Worm (Caenorhabditis elegans): ENCODE data around the gene F48A11.4.

Gene F48A11.4

DNA sequence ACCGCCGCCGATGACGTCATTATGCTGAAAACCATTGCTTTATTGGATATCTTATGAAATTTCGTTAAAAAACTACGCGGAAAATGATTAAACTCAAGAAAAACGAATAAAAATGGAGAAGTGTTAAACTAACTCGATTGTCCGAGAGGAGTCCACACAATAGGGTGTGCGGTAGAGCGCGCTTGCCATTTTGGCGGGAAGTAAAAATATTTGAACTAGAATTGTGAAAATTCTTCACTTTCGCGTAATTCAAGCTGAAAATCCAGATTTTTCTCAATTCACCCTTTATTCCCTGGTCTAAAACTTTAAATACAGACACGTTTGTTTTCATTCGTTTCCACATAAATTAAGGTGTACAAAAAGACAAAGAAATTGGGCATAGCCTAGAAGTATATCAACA, at the start of gene F48A11.4:
Gene F48A11.4 (minus strand): TSS at position 24 of the 400 bp plus-strand sequence.
- TF ChIP-seq lsy-2 (tag; optimal IDR thresholded peaks at IDR 0.05) = peak; percentile 90 to 95
- TF ChIP-seq aly-2 (tag; optimal IDR thresholded peaks at IDR 0.05) = no peak
- peak; percentile 89 for TF ChIP-seq ama-1 (optimal IDR thresholded peaks at IDR 0.05)
- TF ChIP-seq mbf-1 (tag; optimal IDR thresholded peaks at IDR 0.05) = peak; percentile 11
- peak; percentile 34 for TF ChIP-seq ZK546.5 (tag; optimal IDR thresholded peaks at IDR 0.05)
- TF ChIP-seq unc-39 (tag; optimal IDR thresholded peaks at IDR 0.05) = no peak
- peak; percentile 92 for TF ChIP-seq nhr-129 (tag; optimal IDR thresholded peaks at IDR 0.05)
- TF ChIP-seq lin-39 (tag; optimal IDR thresholded peaks at IDR 0.05) = no peak
- TF ChIP-seq nhr-6 (tag; optimal IDR thresholded peaks at IDR 0.05) = peak; percentile 93
- no peak for TF ChIP-seq alr-1 (tag; optimal IDR thresholded peaks at IDR 0.05)
- no peak for TF ChIP-seq elt-3 (tag; optimal IDR thresholded peaks at IDR 0.05)
- peak; percentile 83 for TF ChIP-seq ceh-16 (tag; optimal IDR thresholded peaks at IDR 0.05)
- TF ChIP-seq nhr-23 (tag; optimal IDR thresholded peaks at IDR 0.05) = no peak
- TF ChIP-seq nhr-237 (tag; optimal IDR thresholded peaks at IDR 0.05) = peak; percentile 64
- no peak for TF ChIP-seq unc-62 (GFP tag; optimal IDR thresholded peaks at IDR 0.05)
- TF ChIP-seq nhr-25 (tag; optimal IDR thresholded peaks at IDR 0.05) = peak; percentile 96
- peak; percentile 61 for TF ChIP-seq zag-1 (tag; optimal IDR thresholded peaks at IDR 0.05)
- peak; percentile 100 for TF ChIP-seq gmeb-1 (tag; optimal IDR thresholded peaks at IDR 0.05)
- TF ChIP-seq sem-4 (tag; optimal IDR thresholded peaks at IDR 0.05) = peak; percentile 91
- no peak for TF ChIP-seq elt-1 (tag; optimal IDR thresholded peaks at IDR 0.05)
- peak; percentile 75 for TF ChIP-seq fos-1 (tag; optimal IDR thresholded peaks at IDR 0.05)
- peak; percentile 66 for TF ChIP-seq ceh-82 (tag; optimal IDR thresholded peaks at IDR 0.05)
- peak; percentile 69 for TF ChIP-seq blmp-1 (tag; optimal IDR thresholded peaks at IDR 0.05; ENCODE audit: insufficient read depth)
- peak; percentile 39 for TF ChIP-seq dmd-4 (tag; optimal IDR thresholded peaks at IDR 0.05)
- peak; percentile 84 for TF ChIP-seq snpc-4 (tag; optimal IDR thresholded peaks at IDR 0.05)
- peak; percentile 69 for TF ChIP-seq nhr-10 (tag; optimal IDR thresholded peaks at IDR 0.05)
- TF ChIP-seq F13H6.1 (tag; optimal IDR thresholded peaks at IDR 0.05) = peak; percentile 93
- peak; percentile 17 to 27 for TF ChIP-seq mdl-1 (tag; optimal IDR thresholded peaks at IDR 0.05)
- TF ChIP-seq nhr-77 (tag; optimal IDR thresholded peaks at IDR 0.05) = peak; percentile 57
- TF ChIP-seq unc-55 (GFP tag; optimal IDR thresholded peaks at IDR 0.05) = peak; percentile 98
- TF ChIP-seq skn-1 (tag; optimal IDR thresholded peaks at IDR 0.05) = peak; percentile 35
- TF ChIP-seq ztf-1 (GFP tag; conservative IDR thresholded peaks at IDR 0.05) = 0 out of 2 replicates have a peak, but pooled peaks have one; percentile 49
- TF ChIP-seq nhr-21 (tag; optimal IDR thresholded peaks at IDR 0.05) = peak; percentile 94
- peak; percentile 52 for TF ChIP-seq Y55F3AM.14 (GFP tag; optimal IDR thresholded peaks at IDR 0.05)
- peak; percentile 95 for TF ChIP-seq lin-13 (GFP tag; optimal IDR thresholded peaks at IDR 0.05)
- TF ChIP-seq ztf-11 (tag; optimal IDR thresholded peaks at IDR 0.05) = no peak
- peak; percentile 92 for TF ChIP-seq sma-9 (GFP tag; optimal IDR thresholded peaks at IDR 0.05)
- no peak for TF ChIP-seq sma-9 (tag; optimal IDR thresholded peaks at IDR 0.05)
- peak; percentile 95 for TF ChIP-seq C34F6.9 (tag; optimal IDR thresholded peaks at IDR 0.05)
- TF ChIP-seq sma-3 (GFP tag; optimal IDR thresholded peaks at IDR 0.05) = peak; percentile 96
- no peak for TF ChIP-seq nhr-12 (tag; optimal IDR thresholded peaks at IDR 0.05)
- TF ChIP-seq nhr-11 (tag; optimal IDR thresholded peaks at IDR 0.05) = no peak
- TF ChIP-seq peb-1 (tag; optimal IDR thresholded peaks at IDR 0.05) = no peak
- peak; percentile 91 for TF ChIP-seq ztf-4 (tag; optimal IDR thresholded peaks at IDR 0.05)
- TF ChIP-seq egl-27 (tag; optimal IDR thresholded peaks at IDR 0.05) = peak; percentile 93
- TF ChIP-seq R02D3.7 (tag; optimal IDR thresholded peaks at IDR 0.05) = peak; percentile 69
- TF ChIP-seq lin-11 (tag; optimal IDR thresholded peaks at IDR 0.05) = peak; percentile 80
- peak; percentile 95 for TF ChIP-seq crh-2 (tag; optimal IDR thresholded peaks at IDR 0.05)
- TF ChIP-seq mab-5 (tag; optimal IDR thresholded peaks at IDR 0.05) = peak; percentile 91
